Worm (Caenorhabditis elegans) whole organism, mixed stage, embryonic: ENCODE data around the gene F57B9.8.

Experiments
- M03D4.4 ChIP-seq: sonication (generic microtip); optimal IDR thresholded peaks from 2 replicates; lab custom pipeline; 2017; ENCODE audit warnings: mild to moderate bottlenecking, missing genetic modification characterization, missing compliant biosample characterization
- bed-3 ChIP-seq: fragments of 200-800 bp; sonication (Bioruptor generic); optimal IDR thresholded peaks from 3 replicates; lab custom pipeline; 2018; ENCODE audit warnings: mild to moderate bottlenecking, missing genetic modification characterization, moderate library complexity, missing compliant biosample characterization
- blmp-1 ChIP-seq: fragments of 150-350 bp; optimal IDR thresholded peaks from 2 replicates; lab custom pipeline; 2014; ENCODE audit warnings: missing biosample characterization, missing genetic modification characterization
- ceh-39 ChIP-seq: fragments of 150-350 bp; optimal IDR thresholded peaks from 2 replicates; lab custom pipeline; 2014; ENCODE audit warnings: missing biosample characterization, missing genetic modification characterization
- ceh-43 ChIP-seq: fragments of 200-800 bp; sonication (Bioruptor generic); optimal IDR thresholded peaks from 2 replicates; lab custom pipeline; 2018; ENCODE audit warnings: mild to moderate bottlenecking, missing genetic modification characterization, moderate library complexity, missing compliant biosample characterization
- ceh-83 ChIP-seq: fragments of 200-800 bp; sonication (Bioruptor generic); optimal IDR thresholded peaks from 2 replicates; lab custom pipeline; 2018; ENCODE audit warnings: mild to moderate bottlenecking, missing genetic modification characterization, missing compliant biosample characterization
- ces-1 ChIP-seq: fragments of 150-350 bp; optimal IDR thresholded peaks from 2 replicates; lab custom pipeline; 2014; ENCODE audit warnings: missing biosample characterization, missing genetic modification reagents, missing genetic modification characterization
- cnd-1 ChIP-seq: fragments of 200-800 bp; sonication (Bioruptor generic); optimal IDR thresholded peaks from 2 replicates; lab custom pipeline; 2018; ENCODE audit warnings: mild to moderate bottlenecking, missing genetic modification characterization, missing compliant biosample characterization
- drap-1 ChIP-seq: fragments of 200-800 bp; sonication (Bioruptor generic); optimal IDR thresholded peaks from 3 replicates; lab custom pipeline; 2018; ENCODE audit warnings: mild to moderate bottlenecking, missing genetic modification characterization, missing compliant biosample characterization
- elt-1 ChIP-seq: sonication (generic microtip); optimal IDR thresholded peaks from 2 replicates; lab custom pipeline; 2017; ENCODE audit warnings: missing genetic modification characterization, mild to moderate bottlenecking, missing compliant biosample characterization, antibody characterized with exemption, moderate library complexity, borderline replicate concordance; ENCODE audit not compliant: insufficient read depth
- elt-3 ChIP-seq: fragments of 150-350 bp; optimal IDR thresholded peaks from 2 replicates; lab custom pipeline; 2014; ENCODE audit warnings: missing biosample characterization, missing genetic modification characterization
- flh-1 ChIP-seq: fragments of 200-800 bp; sonication (Bioruptor generic); optimal IDR thresholded peaks from 2 replicates; lab custom pipeline; 2018; ENCODE audit warnings: mild to moderate bottlenecking, missing genetic modification characterization, moderate library complexity, missing compliant biosample characterization
- ham-2 ChIP-seq: fragments of 200-800 bp; sonication (Bioruptor generic); optimal IDR thresholded peaks from 2 replicates; lab custom pipeline; 2018; ENCODE audit warnings: mild to moderate bottlenecking, missing genetic modification characterization, missing compliant biosample characterization
- hlh-1 ChIP-seq: fragments of 150-350 bp; optimal IDR thresholded peaks from 2 replicates; lab custom pipeline; 2014; ENCODE audit warnings: missing biosample characterization, missing genetic modification reagents, missing genetic modification characterization
- lin-13 ChIP-seq: fragments of 150-350 bp; optimal IDR thresholded peaks from 2 replicates; lab custom pipeline; 2014; ENCODE audit warnings: missing biosample characterization, missing genetic modification characterization
- lin-32 ChIP-seq: fragments of 200-800 bp; sonication (Bioruptor generic); optimal IDR thresholded peaks from 2 replicates; lab custom pipeline; 2018; ENCODE audit warnings: mild to moderate bottlenecking, missing genetic modification characterization, missing compliant biosample characterization
- lsy-2 ChIP-seq: fragments of 150-350 bp; optimal IDR thresholded peaks from 2 replicates; lab custom pipeline; 2014; ENCODE audit warnings: missing biosample characterization, missing genetic modification characterization
- mab-5 ChIP-seq: fragments of 150-350 bp; optimal IDR thresholded peaks from 2 replicates; lab custom pipeline; 2014; ENCODE audit warnings: missing biosample characterization, missing genetic modification characterization
- mep-1 ChIP-seq: fragments of 150-350 bp; optimal IDR thresholded peaks from 2 replicates; lab custom pipeline; 2017; ENCODE audit warnings: missing biosample characterization, missing genetic modification reagents, missing genetic modification characterization, inconsistent platforms
- mls-2 ChIP-seq: sonication (generic microtip); optimal IDR thresholded peaks from 2 replicates; lab custom pipeline; 2016; ENCODE audit warnings: mild to moderate bottlenecking, missing genetic modification characterization, moderate library complexity, missing compliant biosample characterization
- nhr-12 ChIP-seq: fragments of 150-350 bp; optimal IDR thresholded peaks from 2 replicates; lab custom pipeline; 2014; ENCODE audit warnings: missing biosample characterization, missing genetic modification characterization
- nhr-2 ChIP-seq: fragments of 150-350 bp; optimal IDR thresholded peaks from 2 replicates; lab custom pipeline; 2014; ENCODE audit warnings: missing biosample characterization, missing genetic modification characterization
- nhr-237 ChIP-seq: fragments of 150-350 bp; optimal IDR thresholded peaks from 2 replicates; lab custom pipeline; 2014; ENCODE audit warnings: missing biosample characterization, missing genetic modification characterization
- nhr-28 ChIP-seq: fragments of 150-350 bp; optimal IDR thresholded peaks from 2 replicates; lab custom pipeline; 2014; ENCODE audit warnings: missing biosample characterization, missing genetic modification characterization
- nhr-76 ChIP-seq: sonication (generic microtip); optimal IDR thresholded peaks from 2 replicates; lab custom pipeline; 2017; ENCODE audit warnings: missing biosample characterization, missing genetic modification characterization
- pha-4 ChIP-seq: fragments of 150-350 bp; optimal IDR thresholded peaks from 2 replicates; lab custom pipeline; 2018; ENCODE audit warnings: missing biosample characterization, missing genetic modification reagents, missing genetic modification characterization
- sem-2 ChIP-seq: fragments of 200-800 bp; sonication (Bioruptor generic); optimal IDR thresholded peaks from 2 replicates; lab custom pipeline; 2018; ENCODE audit warnings: mild to moderate bottlenecking, missing genetic modification characterization, missing compliant biosample characterization
- snpc-4 ChIP-seq: fragments of 150-350 bp; optimal IDR thresholded peaks from 2 replicates; lab custom pipeline; 2014; ENCODE audit warnings: missing biosample characterization, missing genetic modification characterization
- sptf-1 ChIP-seq: sonication (generic microtip); optimal IDR thresholded peaks from 2 replicates; lab custom pipeline; 2017; ENCODE audit warnings: mild to moderate bottlenecking, missing genetic modification characterization, moderate library complexity, missing compliant biosample characterization
- tbx-8 ChIP-seq: fragments of 200-800 bp; sonication (Bioruptor generic); optimal IDR thresholded peaks from 2 replicates; lab custom pipeline; 2018; ENCODE audit warnings: mild to moderate bottlenecking, missing genetic modification characterization, moderate library complexity, missing compliant biosample characterization
- unc-120 ChIP-seq: sonication (generic microtip); optimal IDR thresholded peaks from 2 replicates; lab custom pipeline; 2017; ENCODE audit warnings: missing genetic modification characterization, missing compliant biosample characterization; ENCODE audit not compliant: poor library complexity, severe bottlenecking
- unc-39 ChIP-seq: fragments of 150-350 bp; optimal IDR thresholded peaks from 2 replicates; lab custom pipeline; 2014; ENCODE audit warnings: missing biosample characterization, missing genetic modification characterization
- unc-62 ChIP-seq: fragments of 150-350 bp; optimal IDR thresholded peaks from 2 replicates; lab custom pipeline; 2014; ENCODE audit warnings: missing biosample characterization, missing genetic modification reagents, missing genetic modification characterization
- zip-8 ChIP-seq: fragments of 150-350 bp; optimal IDR thresholded peaks from 2 replicates; lab custom pipeline; 2014; ENCODE audit warnings: missing biosample characterization, missing genetic modification characterization
- ztf-11 ChIP-seq: fragments of 150-350 bp; optimal IDR thresholded peaks from 2 replicates; lab custom pipeline; 2014; ENCODE audit warnings: missing biosample characterization, missing genetic modification characterization

Gene F57B9.8

ce11 chrIII:6961167-6961566 is 26.0 kb upstream of the F57B9.8 start:
- TF ChIP-seq cnd-1 (tag; lab: Kevin White, UChicago) (no peak), unc-39 (tag; lab: Kevin White, UChicago) (no peak), ceh-39 (tag; lab: Kevin White, UChicago) (no peak), elt-1 (tag; lab: Kevin White, UChicago) (no peak), sem-2 (GFP tag; lab: Kevin White, UChicago) (no peak), lin-13 (no peak), unc-62 (no peak), nhr-28 (tag; lab: Kevin White, UChicago) (no peak), ceh-83 (GFP tag; lab: Kevin White, UChicago) (no peak), tbx-8 (GFP tag; lab: Kevin White, UChicago) (no peak), mls-2 (tag; lab: Kevin White, UChicago) (no peak), ham-2 (GFP tag; lab: Kevin White, UChicago) (no peak), ceh-43 (GFP tag; lab: Kevin White, UChicago) (peak; percentile 31), M03D4.4 (tag; lab: Kevin White, UChicago) (no peak), pha-4 (tag; lab: Kevin White, UChicago) (no peak), nhr-12 (tag; lab: Kevin White, UChicago) (no peak), mab-5 (tag; lab: Kevin White, UChicago) (no peak), ztf-11 (no peak), elt-3 (tag; lab: Kevin White, UChicago) (no peak), flh-1 (no peak), lsy-2 (peak; percentile 97), bed-3 (GFP tag; lab: Kevin White, UChicago) (no peak), snpc-4 (no peak), hlh-1 (no peak), mep-1 (tag; lab: Kevin White, UChicago) (peak; percentile 46), blmp-1 (tag; lab: Kevin White, UChicago) (no peak), zip-8 (tag; lab: Kevin White, UChicago) (no peak), ces-1 (no peak), unc-120 (tag; lab: Kevin White, UChicago) (no peak), nhr-237 (tag; lab: Kevin White, UChicago) (no peak), nhr-2 (tag; lab: Kevin White, UChicago) (no peak), lin-32 (GFP tag; lab: Kevin White, UChicago) (no peak), drap-1 (GFP tag; lab: Kevin White, UChicago) (no peak), sptf-1 (peak; percentile 18), nhr-76 (no peak)

- peak; percentile 91 for TF ChIP-seq zip-8 (tag; lab: Kevin White, UChicago)
- TF ChIP-seq ces-1, result no peak
Measured at ce11 chrIII:6958674-6959241, 23.6 kb upstream of the F57B9.8 start.

- TF ChIP-seq elt-3 (tag; lab: Kevin White, UChicago), result no peak
- TF ChIP-seq mls-2 (tag; lab: Kevin White, UChicago), result no peak
- no peak for TF ChIP-seq ces-1
- TF ChIP-seq ceh-43 (GFP tag; lab: Kevin White, UChicago), result no peak
- TF ChIP-seq bed-3 (GFP tag; lab: Kevin White, UChicago), result no peak
- no peak for TF ChIP-seq elt-1 (tag; lab: Kevin White, UChicago)
- no peak for TF ChIP-seq M03D4.4 (tag; lab: Kevin White, UChicago)
- TF ChIP-seq mab-5 (tag; lab: Kevin White, UChicago), result no peak
- no peak for TF ChIP-seq unc-39 (tag; lab: Kevin White, UChicago)
- no peak for TF ChIP-seq drap-1 (GFP tag; lab: Kevin White, UChicago)
- TF ChIP-seq lin-32 (GFP tag; lab: Kevin White, UChicago), result no peak
- TF ChIP-seq flh-1, result no peak
- no peak for TF ChIP-seq sem-2 (GFP tag; lab: Kevin White, UChicago)
- no peak for TF ChIP-seq mep-1 (tag; lab: Kevin White, UChicago)
- TF ChIP-seq nhr-12 (tag; lab: Kevin White, UChicago), result no peak
Measured at ce11 chrIII:6955766-6956165, 20.6 kb upstream of the F57B9.8 start.
